Fruit fly (Drosophila melanogaster): ENCODE measurements around the gene unc-45.
A peak's percentile ranks its signal among the peaks of the same experiment; 100 is the strongest.

Gene unc-45

dm6 chr3R:7994629-7995028 lies 38.5 kb upstream of the unc-45 start:
- TF ChIP-seq CG8159 (tag; optimal IDR thresholded peaks at IDR 0.05) = no peak
- no peak for TF ChIP-seq CG4496 (GFP tag; IDR thresholded peaks at IDR 0.05)
- TF ChIP-seq CG14655 (GFP tag; optimal IDR thresholded peaks at IDR 0.05) = no peak
- TF ChIP-seq Snoo (tag; optimal IDR thresholded peaks at IDR 0.05) = no peak
- TF ChIP-seq Pif1A (GFP tag; optimal IDR thresholded peaks at IDR 0.05) = no peak
- TF ChIP-seq Pif1B (GFP tag; optimal IDR thresholded peaks at IDR 0.05) = no peak
- TF ChIP-seq CG8301 (tag; optimal IDR thresholded peaks at IDR 0.05) = no peak
- no peak for TF ChIP-seq CG34367 (tag; optimal IDR thresholded peaks at IDR 0.05)
- no peak for TF ChIP-seq CG9948 (tag; optimal IDR thresholded peaks at IDR 0.05)

- TF ChIP-seq gl (tag; optimal IDR thresholded peaks at IDR 0.05) = no peak
- no peak for TF ChIP-seq rn (GFP tag; IDR thresholded peaks at IDR 0.05)
- TF ChIP-seq CG14655 (GFP tag; optimal IDR thresholded peaks at IDR 0.05) = no peak
- no peak for TF ChIP-seq CG34367 (tag; optimal IDR thresholded peaks at IDR 0.05)
- TF ChIP-seq EcR (GFP tag; optimal IDR thresholded peaks at IDR 0.05) = peak; percentile 41
- TF ChIP-seq CG4496 (GFP tag; IDR thresholded peaks at IDR 0.05) = no peak
- TF ChIP-seq CG32121 (GFP tag; IDR thresholded peaks at IDR 0.05) = no peak
- TF ChIP-seq D1 (tag; optimal IDR thresholded peaks at IDR 0.05) = no peak
- TF ChIP-seq Pif1A (GFP tag; optimal IDR thresholded peaks at IDR 0.05) = no peak
- TF ChIP-seq CG13204 (GFP tag; optimal IDR thresholded peaks at IDR 0.05) = peak; percentile 93
- no peak for TF ChIP-seq Ets98B (GFP tag; IDR thresholded peaks at IDR 0.05)
- TF ChIP-seq CG9948 (tag; optimal IDR thresholded peaks at IDR 0.05) = no peak
- no peak for TF ChIP-seq fd96Ca (GFP tag; IDR thresholded peaks at IDR 0.05)
- TF ChIP-seq CG8159 (tag; optimal IDR thresholded peaks at IDR 0.05) = no peak
- no peak for TF ChIP-seq CG10348 (GFP tag; IDR thresholded peaks at IDR 0.05)
Observed at dm6 chr3R:7995722-7996121, 37.4 kb upstream of the unc-45 start, which contains the start of gene Elovl7. TSS of gene Elovl7 (minus strand) at chr3R:7995852.

dm6 chr3R:7998778-7999177 lies 34.3 kb upstream of the unc-45 start:
- no peak for TF ChIP-seq CG32121 (GFP tag; IDR thresholded peaks at IDR 0.05)
- no peak for TF ChIP-seq Ets98B (GFP tag; IDR thresholded peaks at IDR 0.05)
- no peak for TF ChIP-seq CG8301 (tag; optimal IDR thresholded peaks at IDR 0.05)
- TF ChIP-seq D1 (tag; optimal IDR thresholded peaks at IDR 0.05) = no peak
- no peak for TF ChIP-seq fd96Ca (GFP tag; IDR thresholded peaks at IDR 0.05)

dm6 chr3R:7999530-8000116 lies 33.5 kb upstream of the unc-45 start, which contains the start of gene PIG-H:
TSS of gene PIG-H (plus strand) at chr3R:7999832.
- TF ChIP-seq CG34367 (tag; optimal IDR thresholded peaks at IDR 0.05) (no peak), CG12605 (GFP tag; IDR thresholded peaks at IDR 0.05) (no peak), gl (tag; optimal IDR thresholded peaks at IDR 0.05) (no peak), Ets98B (GFP tag; IDR thresholded peaks at IDR 0.05) (no peak), Snoo (tag; optimal IDR thresholded peaks at IDR 0.05) (no peak), CG15710 (tag; optimal IDR thresholded peaks at IDR 0.05) (no peak)

- peak; percentile 93 for TF ChIP-seq Pif1A (GFP tag; optimal IDR thresholded peaks at IDR 0.05)
- TF ChIP-seq EcR (GFP tag; optimal IDR thresholded peaks at IDR 0.05) = peak; percentile 61
- TF ChIP-seq CG9948 (tag; optimal IDR thresholded peaks at IDR 0.05) = peak; percentile 93
- TF ChIP-seq CG14655 (GFP tag; optimal IDR thresholded peaks at IDR 0.05) = peak; percentile 94
- peak; percentile 95 for TF ChIP-seq CG12605 (GFP tag; IDR thresholded peaks at IDR 0.05)
- TF ChIP-seq CG8159 (tag; optimal IDR thresholded peaks at IDR 0.05) = peak; percentile 96
- TF ChIP-seq CG13204 (GFP tag; optimal IDR thresholded peaks at IDR 0.05) = no peak
- peak; percentile 97 for TF ChIP-seq Ets98B (GFP tag; IDR thresholded peaks at IDR 0.05)
- TF ChIP-seq CG4496 (GFP tag; IDR thresholded peaks at IDR 0.05) = peak; percentile 99
- peak; percentile 95 for TF ChIP-seq Snoo (tag; optimal IDR thresholded peaks at IDR 0.05)
- peak; percentile 94 for TF ChIP-seq Pif1B (GFP tag; optimal IDR thresholded peaks at IDR 0.05)
- TF ChIP-seq CG32121 (GFP tag; IDR thresholded peaks at IDR 0.05) = peak; percentile 97
- TF ChIP-seq CG17806 (tag; optimal IDR thresholded peaks at IDR 0.05) = peak; percentile 93
- peak; percentile 79 for TF ChIP-seq gl (tag; optimal IDR thresholded peaks at IDR 0.05)
- peak; percentile 80 for TF ChIP-seq D1 (tag; optimal IDR thresholded peaks at IDR 0.05)
- peak; percentile 93 for TF ChIP-seq CG10348 (GFP tag; IDR thresholded peaks at IDR 0.05)
- peak; percentile 92 for TF ChIP-seq CG34367 (tag; optimal IDR thresholded peaks at IDR 0.05)
- peak; percentile 96 for TF ChIP-seq fd96Ca (GFP tag; IDR thresholded peaks at IDR 0.05)
- TF ChIP-seq CG8301 (tag; optimal IDR thresholded peaks at IDR 0.05) = peak; percentile 94
- peak; percentile 95 for TF ChIP-seq CG15710 (tag; optimal IDR thresholded peaks at IDR 0.05)
- peak; percentile 97 for TF ChIP-seq rn (GFP tag; IDR thresholded peaks at IDR 0.05)
Observed at dm6 chr3R:8001074-8001669, 31.9 kb upstream of the unc-45 start, which contains the start of the genes Kmn2 and CG2698. TSS of gene Kmn2 (minus strand) at chr3R:8001309. TSS of gene CG2698 (plus strand) at chr3R:8001562.

dm6 chr3R:8007595-8008255 lies 25.4 kb upstream of the unc-45 start, which contains the start of gene CG2767:
TSS of gene CG2767 (minus strand) at chr3R:8008110.
- peak; percentile 54 for TF ChIP-seq EcR (GFP tag; optimal IDR thresholded peaks at IDR 0.05)
- peak; percentile 87 for TF ChIP-seq CG12605 (GFP tag; IDR thresholded peaks at IDR 0.05)
- no peak for TF ChIP-seq CG8159 (tag; optimal IDR thresholded peaks at IDR 0.05)

All from whole organism, pupa.